Worm (Caenorhabditis elegans) whole organism, L1 larva: ENCODE measurements around the gene rps-2.

Source experiments
- C04F5.9 ChIP-seq: sonication (generic microtip); optimal IDR thresholded peaks from 2 replicates; lab custom pipeline; 2016; ENCODE audit warnings: missing genetic modification characterization, missing compliant biosample characterization
- aly-2 ChIP-seq: fragments of 150-350 bp; optimal IDR thresholded peaks from 2 replicates; lab custom pipeline; 2014; ENCODE audit warnings: missing biosample characterization, missing genetic modification characterization
- ama-1 ChIP-seq: fragments of 150-350 bp; optimal IDR thresholded peaks from 2 replicates; lab custom pipeline; 2014
- blmp-1 ChIP-seq: fragments of 150-350 bp; optimal IDR thresholded peaks from 2 replicates; lab custom pipeline; 2014; ENCODE audit warnings: missing biosample characterization, missing genetic modification characterization
- ceh-88 ChIP-seq: fragments of 200-800 bp; sonication (Bioruptor generic); IDR thresholded peaks from 2 replicates; pipeline ENCODE4 v1.3.6; 2022; ENCODE audit warnings: missing genetic modification characterization, missing compliant biosample characterization
- dsc-1 ChIP-seq: sonication (generic microtip); optimal IDR thresholded peaks from 2 replicates; lab custom pipeline; 2016; ENCODE audit warnings: mild to moderate bottlenecking, missing genetic modification characterization, missing compliant biosample characterization
- efl-1 ChIP-seq, 4 experiments: fragments of 150-350 bp; optimal IDR thresholded peaks in 3 of 4; peaks in 1 of 4; 1 replicate in 1 of 4; 2 replicates in 3 of 4; lab custom pipeline; 2014; ENCODE audit warnings: missing biosample characterization in 2 of 4, missing genetic modification characterization in 2 of 4, missing genetic modification reagents in 2 of 4
- efl-3 ChIP-seq: fragments of 200-800 bp; sonication (Bioruptor generic); optimal IDR thresholded peaks from 2 replicates; lab custom pipeline; 2018; ENCODE audit warnings: mild to moderate bottlenecking, missing genetic modification characterization, missing compliant biosample characterization
- elt-2 ChIP-seq: sonication (generic microtip); optimal IDR thresholded peaks from 2 replicates; lab custom pipeline; 2016; ENCODE audit warnings: missing genetic modification characterization, mild to moderate bottlenecking, inconsistent platforms, missing compliant biosample characterization, missing genetic modification reagents
- elt-3 ChIP-seq, 6 experiments: fragments of 150-350 bp in 1 of 6; sonication (generic microtip); optimal IDR thresholded peaks; 2 replicates each; lab custom pipeline; 2017 to 2018; ENCODE audit warnings: missing biosample characterization in 6 of 6, missing genetic modification characterization in 6 of 6, inconsistent platforms in 1 of 6
- ets-5 ChIP-seq: fragments of 200-800 bp; sonication (Bioruptor generic); IDR thresholded peaks from 2 replicates; pipeline ENCODE4 v1.3.6; 2022; ENCODE audit warnings: missing genetic modification characterization, missing compliant biosample characterization
- fkh-10 ChIP-seq: sonication (generic microtip); optimal IDR thresholded peaks from 2 replicates; lab custom pipeline; 2017; ENCODE audit warnings: missing biosample characterization, missing genetic modification reagents, missing genetic modification characterization
- fkh-4 ChIP-seq: sonication (generic microtip); optimal IDR thresholded peaks from 2 replicates; lab custom pipeline; 2016; ENCODE audit warnings: missing compliant biosample characterization, missing genetic modification characterization, borderline replicate concordance
- fkh-8 ChIP-seq: sonication (generic microtip); optimal IDR thresholded peaks from 2 replicates; lab custom pipeline; 2016; ENCODE audit warnings: mild to moderate bottlenecking, missing genetic modification characterization, missing compliant biosample characterization
- hlh-17 ChIP-seq: fragments of 200-800 bp; sonication (Bioruptor generic); optimal IDR thresholded peaks from 2 replicates; lab custom pipeline; 2018; ENCODE audit warnings: missing genetic modification characterization, mild to moderate bottlenecking, missing compliant biosample characterization, moderate library complexity, borderline replicate concordance
- lin-14 ChIP-seq: fragments of 200-800 bp; sonication (Bioruptor generic); optimal IDR thresholded peaks from 2 replicates; lab custom pipeline; 2018; ENCODE audit warnings: mild to moderate bottlenecking, missing genetic modification characterization, moderate library complexity, missing compliant biosample characterization
- lin-15B ChIP-seq: fragments of 150-350 bp; sonication (generic microtip); optimal IDR thresholded peaks from 3 replicates; lab custom pipeline; 2014; ENCODE audit warnings: missing biosample characterization, missing genetic modification characterization
- lin-35 ChIP-seq, 2 experiments: fragments of 150-350 bp; optimal IDR thresholded peaks; 2 replicates each; lab custom pipeline; 2014; ENCODE audit warnings: missing biosample characterization in 2 of 2, missing genetic modification characterization in 2 of 2, missing genetic modification reagents in 2 of 2
- lin-39 ChIP-seq: fragments of 150-350 bp; optimal IDR thresholded peaks from 2 replicates; lab custom pipeline; 2014; ENCODE audit warnings: missing biosample characterization, missing genetic modification reagents, missing genetic modification characterization
- lir-3 ChIP-seq: sonication (generic microtip); optimal IDR thresholded peaks from 2 replicates; lab custom pipeline; 2016; ENCODE audit warnings: mild to moderate bottlenecking, missing genetic modification characterization, moderate library complexity, missing compliant biosample characterization; ENCODE audit not compliant: poor library complexity
- mab-9 ChIP-seq: fragments of 200-800 bp; sonication (Bioruptor generic); IDR thresholded peaks from 2 replicates; pipeline ENCODE4 v1.3.6; 2022; ENCODE audit warnings: missing genetic modification reagents, missing genetic modification characterization, missing compliant biosample characterization
- mdl-1 ChIP-seq, 2 experiments: fragments of 150-350 bp; optimal IDR thresholded peaks; 2 replicates each; lab custom pipeline; 2014 to 2017; ENCODE audit warnings: missing biosample characterization in 2 of 2, missing genetic modification characterization in 2 of 2, inconsistent platforms in 1 of 2
- mef-2 ChIP-seq: fragments of 150-350 bp; optimal IDR thresholded peaks from 2 replicates; lab custom pipeline; 2014; ENCODE audit warnings: missing biosample characterization, missing genetic modification characterization
- nhr-19 ChIP-seq: fragments of 200-800 bp; sonication (Bioruptor generic); conservative IDR thresholded peaks from 2 replicates; pipeline ENCODE4 v1.3.6; 2022; ENCODE audit warnings: missing genetic modification characterization, missing compliant biosample characterization
- nhr-71 ChIP-seq: sonication (generic microtip); optimal IDR thresholded peaks from 2 replicates; lab custom pipeline; 2016; ENCODE audit warnings: mild to moderate bottlenecking, missing genetic modification characterization, moderate library complexity, missing compliant biosample characterization
- nhr-85 ChIP-seq: sonication (generic microtip); peaks from one replicate; lab custom pipeline; 2016; ENCODE audit warnings: missing genetic modification characterization, inconsistent platforms, missing compliant biosample characterization
- nhr-90 ChIP-seq: sonication (generic microtip); optimal IDR thresholded peaks from 2 replicates; lab custom pipeline; 2016; ENCODE audit warnings: mild to moderate bottlenecking, missing genetic modification characterization, missing compliant biosample characterization; ENCODE audit not compliant: poor library complexity
- pag-3 ChIP-seq: sonication (generic microtip); optimal IDR thresholded peaks from 2 replicates; lab custom pipeline; 2017; ENCODE audit warnings: missing genetic modification characterization, mild to moderate bottlenecking, missing compliant biosample characterization, antibody characterized with exemption, borderline replicate concordance; ENCODE audit not compliant: insufficient read depth
- pqm-1 ChIP-seq: sonication (generic microtip); optimal IDR thresholded peaks from 3 replicates; lab custom pipeline; 2017; ENCODE audit warnings: missing biosample characterization, missing genetic modification characterization
- rnt-1 ChIP-seq: sonication (generic microtip); optimal IDR thresholded peaks from 2 replicates; lab custom pipeline; 2016; ENCODE audit warnings: mild to moderate bottlenecking, missing genetic modification characterization, moderate library complexity, missing compliant biosample characterization
- skn-1 ChIP-seq: fragments of 150-350 bp; optimal IDR thresholded peaks from 2 replicates; lab custom pipeline; 2014; ENCODE audit warnings: missing biosample characterization, missing genetic modification characterization
- snu-23 ChIP-seq: sonication (generic microtip); optimal IDR thresholded peaks from 2 replicates; lab custom pipeline; 2016; ENCODE audit warnings: missing genetic modification characterization, missing compliant biosample characterization
- sptf-1 ChIP-seq: fragments of 150-350 bp; optimal IDR thresholded peaks from 2 replicates; lab custom pipeline; 2014; ENCODE audit warnings: missing biosample characterization, missing genetic modification characterization
- swsn-7 ChIP-seq: sonication (generic microtip); optimal IDR thresholded peaks from 2 replicates; lab custom pipeline; 2016; ENCODE audit warnings: missing genetic modification characterization, missing compliant biosample characterization
- unc-62 ChIP-seq: fragments of 150-350 bp; optimal IDR thresholded peaks from 2 replicates; lab custom pipeline; 2014; ENCODE audit warnings: missing biosample characterization, missing genetic modification reagents, missing genetic modification characterization
- unc-98 ChIP-seq: fragments of 200-800 bp; sonication (Bioruptor generic); IDR thresholded peaks from 2 replicates; pipeline ENCODE4 v1.3.6; 2022; ENCODE audit warnings: missing genetic modification characterization, missing compliant biosample characterization
- vab-15 ChIP-seq: sonication (generic microtip); optimal IDR thresholded peaks from 2 replicates; lab custom pipeline; 2017; ENCODE audit warnings: missing genotype, mild to moderate bottlenecking, missing genetic modification characterization, missing compliant biosample characterization
- zag-1 ChIP-seq: fragments of 150-350 bp; optimal IDR thresholded peaks from 2 replicates; lab custom pipeline; 2014; ENCODE audit warnings: missing biosample characterization, missing genetic modification characterization
- zip-4 ChIP-seq: fragments of 200-800 bp; sonication (Bioruptor generic); optimal IDR thresholded peaks from 2 replicates; lab custom pipeline; 2018; ENCODE audit warnings: mild to moderate bottlenecking, missing genetic modification characterization, moderate library complexity, missing compliant biosample characterization
- ztf-4 ChIP-seq: fragments of 150-350 bp; optimal IDR thresholded peaks from 2 replicates; lab custom pipeline; 2014; ENCODE audit warnings: missing biosample characterization, missing genetic modification characterization

Gene rps-2

ce11 chrIV:7902221-7902904, 23.8 kb downstream of the rps-2 start, which contains the start of gene arp-11 (continued):
- TF ChIP-seq vab-15 (tag; lab: Kevin White, UChicago) (no peak), nhr-90 (tag; lab: Kevin White, UChicago) (peak; percentile 75), zag-1 (tag; lab: Kevin White, UChicago) (no peak), zip-4 (GFP tag; lab: Kevin White, UChicago) (no peak), pag-3 (no peak), ets-5 (GFP tag; lab: Robert Waterston, UW) (no peak), ama-1 (lab: Kevin White, UChicago) (peak; percentile 18), unc-62 (GFP tag; lab: Kevin White, UChicago) (no peak), pqm-1 (tag; lab: Kevin White, UChicago) (no peak), snu-23 (GFP tag; lab: Kevin White, UChicago) (peak; percentile 87), fkh-8 (peak; percentile 74), nhr-19 (GFP tag; lab: Robert Waterston, UW) (peak; percentile 70), elt-3 (tag; optimal IDR thresholded peaks at IDR 0.05; lab: Kevin White, UChicago) (peak in 2 of 6 experiments; percentile 59 to 66), mef-2 (tag; lab: Kevin White, UChicago) (peak; percentile 57), ztf-4 (tag; lab: Kevin White, UChicago) (peak; percentile 50), skn-1 (peak; percentile 70), rnt-1 (tag; lab: Kevin White, UChicago) (peak; percentile 55), lir-3 (tag; lab: Kevin White, UChicago) (peak; percentile 35), C04F5.9 (tag; lab: Kevin White, UChicago) (no peak), lin-39 (tag; lab: Kevin White, UChicago) (no peak), mdl-1 (tag; optimal IDR thresholded peaks at IDR 0.05; lab: Kevin White, UChicago) (peak in 1 of 2 experiments; percentile 71), fkh-4 (tag; lab: Kevin White, UChicago) (no peak), lin-15B (peak; percentile 5), nhr-71 (tag; lab: Kevin White, UChicago) (peak; percentile 87), dsc-1 (tag; lab: Kevin White, UChicago) (peak; percentile 63), swsn-7 (tag; lab: Kevin White, UChicago) (peak; percentile 72), blmp-1 (peak; percentile 67), mab-9 (GFP tag; lab: Robert Waterston, UW) (no peak), efl-1 (optimal IDR thresholded peaks at IDR 0.05; lab: Kevin White, UChicago) (peak; percentile 66 to 77), efl-1 (GFP tag; optimal IDR thresholded peaks at IDR 0.05 in 1 of 2; lab: Kevin White, UChicago) (peak; percentile 74 to 95), ceh-88 (GFP tag; lab: Robert Waterston, UW) (no peak), nhr-85 (tag; lab: Kevin White, UChicago) (peak; percentile 22), fkh-10 (GFP tag; lab: Kevin White, UChicago) (no peak), hlh-17 (GFP tag; lab: Kevin White, UChicago) (no peak), sptf-1 (tag; lab: Kevin White, UChicago) (no peak), efl-3 (no peak), lin-14 (GFP tag; lab: Kevin White, UChicago) (peak; percentile 86), unc-98 (no peak)

- peak in 1 of 2 experiments; percentile 23 for TF ChIP-seq lin-35 (GFP tag; optimal IDR thresholded peaks at IDR 0.05; lab: Kevin White, UChicago)
- TF ChIP-seq elt-2 = peak; percentile 60
- TF ChIP-seq unc-98 = no peak
- no peak for TF ChIP-seq aly-2
Observed at ce11 chrIV:7898489-7898888, 27.7 kb downstream of the rps-2 start.
